Worm (Caenorhabditis elegans): Measurements from ENCODE around the gene F56B3.2.

Gene F56B3.2

DNA sequence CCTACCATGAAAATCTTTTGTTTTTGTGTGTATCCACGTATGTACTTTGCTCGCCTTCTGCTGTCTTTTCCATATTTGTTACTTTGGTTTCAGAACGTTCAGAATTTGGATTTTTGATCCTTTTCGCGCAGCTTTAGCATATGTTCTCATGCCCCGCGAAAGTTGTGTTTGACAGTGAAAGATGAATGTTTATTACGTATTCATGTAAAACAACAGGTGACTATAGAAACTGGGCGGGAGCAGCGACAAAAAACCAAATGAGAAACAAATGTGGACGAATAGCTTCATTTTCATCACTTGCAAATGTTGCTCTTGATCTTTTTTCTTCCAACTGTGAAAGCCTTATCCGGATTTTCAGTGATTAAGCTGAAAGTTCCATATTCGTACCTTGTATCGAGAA, 52.1 kb downstream of the F56B3.2 start, which contains the start of gene clec-164:
Gene clec-164, plus strand, starts transcription at position 301 of the 400 bp plus-strand sequence.
- TF ChIP-seq unc-62 (GFP tag; optimal IDR thresholded peaks at IDR 0.05), result no peak

DNA sequence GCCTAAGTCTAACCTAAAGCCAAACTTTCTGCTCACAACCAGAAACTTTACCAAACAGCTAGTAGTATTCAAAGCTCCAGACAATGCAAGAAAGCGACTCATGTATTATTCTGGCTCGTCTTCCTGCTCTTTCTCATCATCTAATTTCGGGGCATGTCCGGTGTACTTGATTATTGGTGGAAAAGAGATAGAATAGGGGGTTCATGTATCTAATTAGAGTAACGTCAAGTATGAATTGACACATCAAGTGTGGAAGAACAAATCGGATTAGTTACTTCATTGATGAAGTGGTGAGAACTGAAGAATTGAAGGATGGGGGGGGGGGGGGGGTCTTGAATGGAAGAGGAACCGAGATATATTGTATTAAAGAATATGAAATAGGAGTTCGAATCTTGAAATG, 53.0 kb downstream of the F56B3.2 start:
- no peak for TF ChIP-seq unc-62 (GFP tag; optimal IDR thresholded peaks at IDR 0.05)

Data from whole organism, dauer.